Fruit fly (Drosophila melanogaster): ENCODE data around the gene Set8.

DNA sequence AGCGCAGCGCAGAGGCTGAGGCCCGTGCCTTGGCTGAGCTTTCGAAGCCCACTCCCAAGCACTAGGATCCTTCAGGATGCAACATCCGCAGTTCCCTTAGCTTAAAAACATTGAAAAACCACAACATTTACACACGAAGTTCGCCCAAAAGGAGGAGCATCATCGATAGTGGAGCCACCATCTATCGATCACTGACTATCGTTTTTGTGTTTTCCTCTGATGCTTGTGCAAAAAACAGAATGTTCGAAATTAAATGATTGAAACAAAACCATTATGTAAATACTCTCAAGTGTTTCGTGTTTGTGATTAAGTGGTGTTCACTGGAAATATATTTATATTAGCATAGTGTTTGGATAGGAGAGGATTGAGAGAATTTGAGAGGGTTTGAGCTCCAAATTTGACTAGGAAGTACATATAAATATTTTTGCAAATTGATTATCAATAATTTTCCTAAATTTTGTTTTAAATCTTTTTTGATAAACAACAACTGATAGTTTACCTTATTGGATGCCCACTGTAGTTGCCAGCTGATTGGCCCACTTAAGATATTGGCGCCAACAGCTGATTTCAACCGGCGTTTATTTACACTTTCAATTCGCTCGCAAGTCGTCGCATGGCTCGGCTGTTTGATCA is 11.8 kb downstream of the Set8 start, which contains the start of gene spn-B:
- TF ChIP-seq da (GFP tag; optimal IDR thresholded peaks at IDR 0.05) (no peak), CG4820 (GFP tag; optimal IDR thresholded peaks at IDR 0.05) (peak; percentile 71), gcm (GFP tag; optimal IDR thresholded peaks at IDR 0.05) (peak; percentile 81)

Data from whole organism, embryonic.